Fruit fly (Drosophila melanogaster) whole organism, embryonic: Measurements from ENCODE around the gene CG33947.

Experiments
- Atf3 ChIP-seq: fragments of 200-800 bp; sonication (Bioruptor generic); optimal IDR thresholded peaks from 3 replicates; lab custom pipeline; 2016; ENCODE audit warnings: missing biosample characterization, missing genetic modification characterization
- BtbVII ChIP-seq: fragments of 200-800 bp; sonication (Bioruptor generic); optimal IDR thresholded peaks from 3 replicates; lab custom pipeline; 2017; ENCODE audit warnings: missing biosample characterization, mild to moderate bottlenecking, missing genetic modification characterization
- CG10147 ChIP-seq: fragments of 200-800 bp; sonication (Bioruptor generic); optimal IDR thresholded peaks from 2 replicates; lab custom pipeline; 2019; ENCODE audit warnings: missing biosample characterization, mild to moderate bottlenecking, missing genetic modification characterization, moderate library complexity
- CG12104 ChIP-seq: fragments of 200-800 bp; sonication (Bioruptor generic); optimal IDR thresholded peaks from 3 replicates; lab custom pipeline; 2016; ENCODE audit warnings: missing biosample characterization, missing genetic modification characterization
- CG12299 ChIP-seq: fragments of 200-800 bp; sonication (Bioruptor generic); optimal IDR thresholded peaks from 2 replicates; lab custom pipeline; 2018; ENCODE audit warnings: missing biosample characterization, mild to moderate bottlenecking, missing genetic modification characterization
- CG15696 ChIP-seq: fragments of 200-800 bp; sonication (Bioruptor generic); optimal IDR thresholded peaks from 2 replicates; lab custom pipeline; 2019; ENCODE audit warnings: missing biosample characterization, mild to moderate bottlenecking, missing genetic modification characterization, moderate library complexity
- CG17186 ChIP-seq: fragments of 200-800 bp; sonication (Bioruptor generic); optimal IDR thresholded peaks from 3 replicates; lab custom pipeline; 2017; ENCODE audit warnings: missing biosample characterization, missing genetic modification reagents, missing genetic modification characterization
- CG17568 ChIP-seq: fragments of 200-800 bp; sonication (Bioruptor generic); optimal IDR thresholded peaks from 2 replicates; lab custom pipeline; 2018; ENCODE audit warnings: missing biosample characterization, mild to moderate bottlenecking, missing genetic modification characterization, moderate library complexity
- CG17612 ChIP-seq: fragments of 200-800 bp; sonication (Bioruptor generic); IDR thresholded peaks from 2 replicates; pipeline ENCODE4 v1.3.6; 2022; ENCODE audit warnings: missing biosample characterization, missing genetic modification characterization
- CG18764 ChIP-seq: fragments of 200-800 bp; sonication (Bioruptor generic); optimal IDR thresholded peaks from 3 replicates; lab custom pipeline; 2016; ENCODE audit warnings: missing biosample characterization, missing genetic modification characterization
- CG2116 ChIP-seq: fragments of 200-800 bp; sonication (Bioruptor generic); optimal IDR thresholded peaks from 3 replicates; lab custom pipeline; 2018; ENCODE audit warnings: missing biosample characterization, mild to moderate bottlenecking, missing genetic modification characterization
- CG31441 ChIP-seq: fragments of 200-800 bp; sonication (Bioruptor generic); IDR thresholded peaks from 2 replicates; pipeline ENCODE4 v1.3.6; 2022; ENCODE audit warnings: missing biosample characterization, missing genetic modification characterization
- CG33213 ChIP-seq: fragments of 200-800 bp; sonication (Bioruptor generic); optimal IDR thresholded peaks from 3 replicates; lab custom pipeline; 2016; ENCODE audit warnings: missing biosample characterization, missing genetic modification characterization
- CG33557 ChIP-seq: fragments of 200-800 bp; sonication (Bioruptor generic); optimal IDR thresholded peaks from 2 replicates; lab custom pipeline; 2019; ENCODE audit warnings: missing biosample characterization, mild to moderate bottlenecking, missing genetic modification characterization, moderate library complexity
- CG34376 ChIP-seq: fragments of 200-800 bp; sonication (Bioruptor generic); optimal IDR thresholded peaks from 2 replicates; lab custom pipeline; 2018; ENCODE audit warnings: missing biosample characterization, mild to moderate bottlenecking, missing genetic modification characterization
- CG3726 ChIP-seq: fragments of 200-800 bp; sonication (Bioruptor generic); IDR thresholded peaks from 3 replicates; pipeline ENCODE4, ENCODE4 v1.3.6; 2022; ENCODE audit warnings: missing biosample characterization, missing genetic modification characterization
- CG3838 ChIP-seq: fragments of 200-800 bp; sonication (Bioruptor generic); optimal IDR thresholded peaks from 3 replicates; lab custom pipeline; 2016; ENCODE audit warnings: missing biosample characterization, missing genetic modification characterization
- CG3847 ChIP-seq: fragments of 200-800 bp; sonication (Bioruptor generic); IDR thresholded peaks from 2 replicates; pipeline ENCODE4 v1.3.6; 2022; ENCODE audit warnings: missing biosample characterization, missing genetic modification characterization
- CG5180 ChIP-seq: fragments of 200-800 bp; sonication (Bioruptor generic); optimal IDR thresholded peaks from 3 replicates; lab custom pipeline; 2017; ENCODE audit warnings: missing biosample characterization, missing genetic modification characterization, mild to moderate bottlenecking, moderate library complexity, missing genetic modification reagents
- CG6689 ChIP-seq: fragments of 200-800 bp; sonication (Bioruptor generic); IDR thresholded peaks from 2 replicates; pipeline ENCODE4 v1.3.6; 2022; ENCODE audit warnings: missing biosample characterization, missing genetic modification characterization
- CG7271 ChIP-seq: fragments of 200-800 bp; sonication (Bioruptor generic); optimal IDR thresholded peaks from 2 replicates; lab custom pipeline; 2018; ENCODE audit warnings: missing biosample characterization, mild to moderate bottlenecking, missing genetic modification characterization, moderate library complexity
- CG7928 ChIP-seq: fragments of 200-800 bp; sonication (Bioruptor generic); optimal IDR thresholded peaks from 2 replicates; lab custom pipeline; 2017; ENCODE audit warnings: missing biosample characterization, mild to moderate bottlenecking, missing genetic modification characterization
- CG8388 ChIP-seq: fragments of 200-800 bp; sonication (Bioruptor generic); optimal IDR thresholded peaks from 2 replicates; lab custom pipeline; 2019; ENCODE audit warnings: missing biosample characterization, mild to moderate bottlenecking, missing genetic modification characterization, moderate library complexity
- CG9797 ChIP-seq: fragments of 200-800 bp; sonication (Bioruptor generic); optimal IDR thresholded peaks from 3 replicates; lab custom pipeline; 2018; ENCODE audit warnings: missing biosample characterization, mild to moderate bottlenecking, missing genetic modification characterization
- ERR ChIP-seq: fragments of 200-800 bp; sonication (Bioruptor generic); optimal IDR thresholded peaks from 2 replicates; lab custom pipeline; 2016; ENCODE audit warnings: missing biosample characterization, missing genetic modification characterization
- Hey ChIP-seq: fragments of 200-800 bp; sonication (Bioruptor generic); optimal IDR thresholded peaks from 3 replicates; lab custom pipeline; 2018; ENCODE audit warnings: missing biosample characterization, mild to moderate bottlenecking, missing genetic modification characterization
- Hsf ChIP-seq: fragments of 200-800 bp; sonication (Bioruptor generic); optimal IDR thresholded peaks from 3 replicates; lab custom pipeline; 2016; ENCODE audit warnings: missing biosample characterization, missing genetic modification characterization
- Lhr ChIP-seq: fragments of 200-800 bp; sonication (Bioruptor generic); optimal IDR thresholded peaks from 3 replicates; lab custom pipeline; 2017; ENCODE audit warnings: mild to moderate bottlenecking, missing biosample characterization, missing genetic modification reagents, missing genetic modification characterization
- Meics ChIP-seq: fragments of 200-800 bp; sonication (Bioruptor generic); optimal IDR thresholded peaks from 2 replicates; lab custom pipeline; 2017; ENCODE audit warnings: missing biosample characterization, mild to moderate bottlenecking, missing genetic modification characterization
- Nf-YA ChIP-seq: fragments of 200-800 bp; sonication (Bioruptor generic); IDR thresholded peaks from 2 replicates; pipeline ENCODE4 v1.3.6; 2022; ENCODE audit warnings: missing biosample characterization, missing genetic modification characterization
- Sox102F ChIP-seq: fragments of 200-800 bp; sonication (Bioruptor generic); optimal IDR thresholded peaks from 2 replicates; lab custom pipeline; 2018; ENCODE audit warnings: missing biosample characterization, mild to moderate bottlenecking, missing genetic modification characterization, moderate library complexity
- Ssrp ChIP-seq: fragments of 200-800 bp; sonication (Bioruptor generic); optimal IDR thresholded peaks from 2 replicates; lab custom pipeline; 2018; ENCODE audit warnings: missing biosample characterization, mild to moderate bottlenecking, missing genetic modification characterization, moderate library complexity
- Tbp ChIP-seq: fragments of >200 bp; optimal IDR thresholded peaks from 2 replicates; lab custom pipeline; 2018; ENCODE audit warnings: missing biosample characterization, missing genetic modification characterization
- ac ChIP-seq: fragments of 200-800 bp; sonication (Bioruptor generic); optimal IDR thresholded peaks from 3 replicates; lab custom pipeline; 2017; ENCODE audit warnings: missing biosample characterization, mild to moderate bottlenecking, missing genetic modification characterization
- amos ChIP-seq: fragments of 200-800 bp; sonication (Bioruptor generic); IDR thresholded peaks from 2 replicates; pipeline ENCODE4 v1.3.6; 2022; ENCODE audit warnings: missing biosample characterization, missing genetic modification characterization; ENCODE audit not compliant: partially characterized antibody
- ash1 ChIP-seq: fragments of 200-800 bp; sonication (Bioruptor generic); optimal IDR thresholded peaks from 2 replicates; lab custom pipeline; 2018; ENCODE audit warnings: missing biosample characterization, mild to moderate bottlenecking, missing genetic modification characterization
- chif ChIP-seq, 2 experiments: fragments of 200-800 bp; sonication (Bioruptor generic); optimal IDR thresholded peaks; 3 replicates each; lab custom pipeline; 2016; ENCODE audit warnings: missing biosample characterization in 2 of 2, missing genetic modification characterization in 2 of 2
- dati ChIP-seq: fragments of 200-800 bp; sonication (Bioruptor generic); IDR thresholded peaks from 2 replicates; pipeline ENCODE4 v1.3.6; 2022; ENCODE audit warnings: missing biosample characterization, missing genetic modification characterization
- dmrt99B ChIP-seq: fragments of 200-800 bp; sonication (Bioruptor generic); optimal IDR thresholded peaks from 2 replicates; lab custom pipeline; 2018; ENCODE audit warnings: missing biosample characterization, mild to moderate bottlenecking, missing genetic modification characterization, moderate library complexity
- emc ChIP-seq: fragments of 200-800 bp; sonication (Bioruptor generic); optimal IDR thresholded peaks from 2 replicates; lab custom pipeline; 2016; ENCODE audit warnings: missing biosample characterization, missing genetic modification characterization
- lola ChIP-seq, 3 experiments: fragments of >200 bp in 2 of 3; fragments of 200-800 bp in 1 of 3; sonication (Bioruptor generic) in 1 of 3; optimal IDR thresholded peaks; 2 replicates each; lab custom pipeline; 2017 to 2019; ENCODE audit warnings: missing biosample characterization in 3 of 3, missing genetic modification characterization in 3 of 3, mild to moderate bottlenecking in 1 of 3, moderate library complexity in 1 of 3
- nerfin-2 ChIP-seq: fragments of 200-800 bp; sonication (Bioruptor generic); IDR thresholded peaks from 2 replicates; pipeline ENCODE4 v1.3.6; 2022; ENCODE audit warnings: missing biosample characterization, missing genetic modification characterization; ENCODE audit not compliant: partially characterized antibody
- pzg ChIP-seq: fragments of 200-800 bp; sonication (Bioruptor generic); optimal IDR thresholded peaks from 3 replicates; lab custom pipeline; 2018; ENCODE audit warnings: missing biosample characterization, mild to moderate bottlenecking, missing genetic modification characterization, moderate library complexity
- row ChIP-seq: fragments of 200-800 bp; sonication (Bioruptor generic); IDR thresholded peaks from 3 replicates; pipeline ENCODE4 v1.3.6; 2022; ENCODE audit warnings: missing biosample characterization, missing genetic modification characterization
- sens-2 ChIP-seq: fragments of 200-800 bp; sonication (Bioruptor generic); IDR thresholded peaks from 2 replicates; pipeline ENCODE4 v1.3.6; 2022; ENCODE audit warnings: missing biosample characterization, missing genetic modification characterization
- sna ChIP-seq: fragments of 200-800 bp; sonication (Bioruptor generic); IDR thresholded peaks from 2 replicates; pipeline ENCODE4 v1.3.6; 2022; ENCODE audit warnings: missing biosample characterization, missing genetic modification characterization; ENCODE audit not compliant: partially characterized antibody
- usp ChIP-seq: fragments of >200 bp; optimal IDR thresholded peaks from 2 replicates; lab custom pipeline; 2017; ENCODE audit warnings: missing biosample characterization, missing genetic modification characterization
- wor ChIP-seq: fragments of 200-800 bp; sonication (Bioruptor generic); IDR thresholded peaks from 2 replicates; pipeline ENCODE4 v1.3.6; 2022; ENCODE audit warnings: missing biosample characterization, missing genetic modification characterization
- zfh2 ChIP-seq: fragments of 200-800 bp; sonication (Bioruptor generic); optimal IDR thresholded peaks from 2 replicates; lab custom pipeline; 2016; ENCODE audit warnings: missing biosample characterization, missing genetic modification characterization

The CG33947 gene

DNA sequence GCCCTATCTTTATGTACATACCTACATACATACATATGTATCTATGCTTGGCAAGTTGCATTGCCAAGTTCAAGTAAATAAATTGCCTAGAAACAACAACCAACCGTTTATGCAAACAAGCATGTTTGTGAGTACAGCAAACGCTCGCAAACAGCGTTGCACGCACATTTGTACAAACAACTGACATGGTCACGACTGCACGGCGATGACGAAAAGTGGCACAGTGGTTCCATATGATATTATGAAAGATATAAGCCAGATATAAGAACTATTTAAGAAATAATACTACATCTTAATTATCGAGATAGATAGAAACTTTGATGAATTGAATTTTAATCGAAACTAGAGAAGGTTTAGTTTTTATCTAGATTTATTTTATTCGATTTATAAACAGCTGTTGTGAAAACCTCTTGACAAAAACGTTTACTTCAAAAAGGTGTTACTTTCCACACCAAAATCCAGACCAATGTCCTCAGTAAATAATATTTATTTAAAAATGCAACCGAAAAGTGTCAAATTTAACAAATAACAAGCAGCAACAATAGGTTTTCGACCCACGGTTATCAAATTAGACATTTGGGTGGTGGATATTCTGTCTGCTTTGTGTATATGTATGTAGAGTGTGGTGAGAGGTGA, 6.4 kb upstream of the CG33947 start (continued):
- TF ChIP-seq amos (GFP tag; lab: Robert Waterston, UW): no peak
- peak; percentile 93 for TF ChIP-seq Hsf (GFP tag; lab: Kevin White, UChicago)
- peak; percentile 61 for TF ChIP-seq ash1 (GFP tag; lab: Kevin White, UChicago)
- peak; percentile 52 for TF ChIP-seq CG17186 (GFP tag; lab: Kevin White, UChicago)
- peak; percentile 70 for TF ChIP-seq CG34376 (GFP tag; lab: Kevin White, UChicago)
- TF ChIP-seq CG18764: peak; percentile 81
- peak; percentile 39 for TF ChIP-seq CG9797
- no peak for TF ChIP-seq pzg
- peak; percentile 87 for TF ChIP-seq CG12104
- peak; percentile 63 for TF ChIP-seq sens-2 (GFP tag; lab: Robert Waterston, UW)
- no peak; the same call in 1 of the 3 replicates for TF ChIP-seq CG3726 (GFP tag; lab: Robert Waterston, UW)
- peak; percentile 93 for TF ChIP-seq Sox102F
- TF ChIP-seq CG12299 (tag; lab: Kevin White, UChicago): peak; percentile 80
- peak; percentile 67 for TF ChIP-seq CG7271
- peak; percentile 88 for TF ChIP-seq CG10147 (GFP tag; lab: Kevin White, UChicago)
- TF ChIP-seq CG5180 (GFP tag; lab: Kevin White, UChicago): peak; percentile 86
- TF ChIP-seq CG17612 (GFP tag; lab: Robert Waterston, UW): peak; percentile 31; the same call in 1 of the 2 replicates
- TF ChIP-seq emc (GFP tag; lab: Kevin White, UChicago): peak; percentile 46
- peak; percentile 82 for TF ChIP-seq Nf-YA (GFP tag; lab: Robert Waterston, UW)
- TF ChIP-seq ac (GFP tag; lab: Kevin White, UChicago): peak; percentile 75
- peak; percentile 85 for TF ChIP-seq CG33557 (GFP tag; lab: Kevin White, UChicago)
- TF ChIP-seq Ssrp (tag; lab: Kevin White, UChicago): peak; percentile 94
- no peak for TF ChIP-seq sna (GFP tag; lab: Robert Waterston, UW)
- peak; percentile 90 for TF ChIP-seq CG8388 (GFP tag; lab: Kevin White, UChicago)
- peak; percentile 20 for TF ChIP-seq Hey
- no peak for TF ChIP-seq nerfin-2 (GFP tag; lab: Robert Waterston, UW)
- peak; percentile 90 for TF ChIP-seq CG6689
- TF ChIP-seq CG3838: peak; percentile 79
- peak; percentile 73 for TF ChIP-seq Atf3 (GFP tag; lab: Kevin White, UChicago)
- peak; percentile 86 for TF ChIP-seq wor (GFP tag; lab: Robert Waterston, UW)
- TF ChIP-seq Tbp (GFP tag; lab: Kevin White, UChicago): no peak
- no peak for TF ChIP-seq ERR (GFP tag; lab: Kevin White, UChicago)
- TF ChIP-seq dati (GFP tag; lab: Robert Waterston, UW): peak; percentile 51; the same call in 1 of the 2 replicates
- TF ChIP-seq lola (GFP tag; optimal IDR thresholded peaks at IDR 0.05; lab: Kevin White, UChicago): peak in 1 of 3 experiments; percentile 96
- TF ChIP-seq zfh2 (GFP tag; lab: Kevin White, UChicago): peak; percentile 46
- TF ChIP-seq CG17568 (GFP tag; lab: Kevin White, UChicago): peak; percentile 77
- TF ChIP-seq CG7928 (GFP tag; lab: Kevin White, UChicago): peak; percentile 14
- peak; percentile 65 for TF ChIP-seq CG3847 (GFP tag; lab: Robert Waterston, UW)
- peak; percentile 81 for TF ChIP-seq Meics (GFP tag; lab: Kevin White, UChicago)
- TF ChIP-seq BtbVII (GFP tag; lab: Kevin White, UChicago): peak; percentile 78
- peak; percentile 83 for TF ChIP-seq chif (GFP tag; optimal IDR thresholded peaks at IDR 0.05; lab: Kevin White, UChicago)
- peak; percentile 90 for TF ChIP-seq row (GFP tag; lab: Robert Waterston, UW)
- peak; percentile 79 for TF ChIP-seq CG33213
- TF ChIP-seq Lhr: peak; percentile 81
- TF ChIP-seq usp (GFP tag; lab: Kevin White, UChicago): no peak
- peak; percentile 93 for TF ChIP-seq CG15696 (tag; lab: Kevin White, UChicago)
- peak; percentile 81 for TF ChIP-seq CG2116 (GFP tag; lab: Kevin White, UChicago)
- peak; percentile 94 for TF ChIP-seq dmrt99B (tag; lab: Kevin White, UChicago)
- TF ChIP-seq CG31441 (GFP tag; lab: Robert Waterston, UW): peak; percentile 97
